Fruit fly (Drosophila melanogaster) whole organism, wandering third instar larva: ENCODE measurements around the gene eIF5B.

Source experiments
- Abd-B ChIP-seq: fragments of >200 bp; optimal IDR thresholded peaks from 2 replicates; lab custom pipeline; 2017; ENCODE audit warnings: missing biosample characterization, missing genetic modification characterization
- Sp1 ChIP-seq: fragments of 200-800 bp; sonication (Bioruptor generic); optimal IDR thresholded peaks from 3 replicates; lab custom pipeline; 2019; ENCODE audit warnings: missing biosample characterization, mild to moderate bottlenecking, missing genetic modification characterization, moderate library complexity
- br ChIP-seq: fragments of 200-800 bp; sonication (Bioruptor generic); optimal IDR thresholded peaks from 2 replicates; lab custom pipeline; 2016; ENCODE audit warnings: missing biosample characterization, missing genetic modification characterization
- lola ChIP-seq: fragments of >200 bp; optimal IDR thresholded peaks from 2 replicates; lab custom pipeline; 2017; ENCODE audit warnings: missing biosample characterization, missing genetic modification characterization
- rgr ChIP-seq: fragments of 200-800 bp; sonication (Bioruptor generic); optimal IDR thresholded peaks from 3 replicates; lab custom pipeline; 2016; ENCODE audit warnings: missing biosample characterization, mild to moderate bottlenecking, missing genetic modification characterization

DNA sequence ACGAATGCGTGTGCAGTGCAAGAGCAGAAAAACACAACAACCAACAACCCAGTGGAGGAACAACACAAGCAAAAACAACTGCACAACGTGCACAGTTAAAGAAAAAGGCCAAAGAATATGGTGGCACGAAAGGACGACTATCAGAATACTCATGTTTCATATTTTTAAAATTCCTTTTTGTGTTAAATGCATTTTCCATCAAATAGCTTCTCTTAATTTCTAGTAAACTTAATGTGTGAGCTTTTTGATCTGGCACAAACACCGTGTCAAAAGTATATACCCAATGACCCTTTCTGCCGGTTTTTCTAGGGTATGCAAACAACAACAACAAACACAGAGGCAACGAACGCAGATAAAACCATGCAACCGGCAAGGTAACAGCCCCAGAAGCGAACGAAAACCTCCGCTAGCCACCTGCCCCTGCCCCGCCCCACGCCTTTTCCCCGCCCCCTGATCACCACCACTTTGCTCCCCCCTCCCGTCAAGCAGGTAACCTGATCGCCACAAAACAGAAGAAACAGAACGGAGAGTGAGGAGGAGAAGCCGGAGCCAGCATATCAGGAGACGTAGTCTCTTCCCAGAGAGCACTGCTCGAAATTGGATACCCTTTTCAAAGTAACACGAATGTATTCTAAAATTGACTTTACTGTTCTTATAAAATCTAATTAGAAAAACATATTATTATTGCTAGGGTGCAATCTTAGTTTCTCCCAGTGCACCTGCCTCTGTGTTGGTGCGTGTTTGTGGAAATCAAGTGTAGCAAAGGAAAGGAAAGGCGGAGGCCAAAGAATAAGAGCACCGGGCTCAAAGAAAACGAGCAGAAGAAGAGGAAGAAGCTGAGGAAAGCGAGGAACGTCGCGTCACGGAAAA is 65.7 kb downstream of the eIF5B start:
- TF ChIP-seq lola (no peak), Sp1 (GFP tag; lab: Kevin White, UChicago) (peak; percentile 90), Abd-B (GFP tag; lab: Kevin White, UChicago) (no peak), rgr (GFP tag; lab: Kevin White, UChicago) (peak; percentile 94), br (GFP tag; lab: Kevin White, UChicago) (peak; percentile 89)
